Worm (Caenorhabditis elegans) whole organism, young adult: ENCODE results near the gene srx-8.

Source experiments
- B0019.2 ChIP-seq: fragments of 200-800 bp; sonication (Bioruptor generic); conservative IDR thresholded peaks from 2 replicates; pipeline ENCODE4 v1.3.6; 2022; ENCODE audit warnings: missing genetic modification reagents, missing genetic modification characterization, missing compliant biosample characterization
- B0035.1 ChIP-seq: sonication (generic microtip); optimal IDR thresholded peaks from 2 replicates; lab custom pipeline; 2016; ENCODE audit warnings: missing genetic modification characterization, mild to moderate bottlenecking, missing compliant biosample characterization, missing genotype, missing genetic modification reagents
- B0336.3 ChIP-seq: fragments of 200-800 bp; sonication (Bioruptor generic); IDR thresholded peaks from 2 replicates; pipeline ENCODE4 v1.3.6; 2022; ENCODE audit warnings: missing genetic modification characterization, missing compliant biosample characterization
- C17E4.6 ChIP-seq: fragments of 200-800 bp; sonication (Bioruptor generic); IDR thresholded peaks from 2 replicates; pipeline ENCODE4 v1.3.6; 2022; ENCODE audit warnings: missing genetic modification reagents, missing genetic modification characterization, missing compliant biosample characterization
- F22D6.2 ChIP-seq: sonication (generic microtip); optimal IDR thresholded peaks from 2 replicates; lab custom pipeline; 2016; ENCODE audit warnings: mild to moderate bottlenecking, missing genetic modification characterization, missing compliant biosample characterization
- F23B12.7 ChIP-seq: sonication (generic microtip); optimal IDR thresholded peaks from 2 replicates; lab custom pipeline; 2017; ENCODE audit warnings: missing genetic modification characterization, mild to moderate bottlenecking, missing compliant biosample characterization, antibody characterized with exemption, moderate library complexity; ENCODE audit not compliant: insufficient read depth
- K11D2.4 ChIP-seq: fragments of 200-800 bp; sonication (Bioruptor generic); IDR thresholded peaks from 2 replicates; pipeline ENCODE4 v1.3.6; 2022; ENCODE audit warnings: missing genetic modification reagents, missing genetic modification characterization, missing compliant biosample characterization
- Y56A3A.18 ChIP-seq: fragments of 200-800 bp; sonication (Bioruptor generic); IDR thresholded peaks from 2 replicates; pipeline ENCODE4 v1.3.6; 2022; ENCODE audit warnings: missing genetic modification reagents, missing genetic modification characterization, missing compliant biosample characterization
- Y95B8A.8 ChIP-seq: fragments of 200-800 bp; sonication (Bioruptor generic); IDR thresholded peaks from 2 replicates; pipeline ENCODE4 v1.3.6; 2022; ENCODE audit warnings: missing genetic modification reagents, missing genetic modification characterization, missing compliant biosample characterization
- aptf-2 ChIP-seq: fragments of 200-800 bp; sonication (Bioruptor generic); conservative IDR thresholded peaks from 2 replicates; pipeline ENCODE4 v1.3.6; 2022; ENCODE audit warnings: missing genetic modification reagents, missing genetic modification characterization, missing compliant biosample characterization
- attf-5 ChIP-seq: fragments of 200-800 bp; sonication (Bioruptor generic); optimal IDR thresholded peaks from 2 replicates; lab custom pipeline; 2018; ENCODE audit warnings: mild to moderate bottlenecking, missing genetic modification characterization, missing compliant biosample characterization
- bed-1 ChIP-seq: fragments of 200-800 bp; sonication (Bioruptor generic); IDR thresholded peaks from 2 replicates; pipeline ENCODE4 v1.3.6; 2022; ENCODE audit warnings: missing genetic modification reagents, missing genetic modification characterization, missing compliant biosample characterization
- ceh-58 ChIP-seq: fragments of 200-800 bp; sonication (Bioruptor generic); IDR thresholded peaks from 2 replicates; pipeline ENCODE4 v1.3.6; 2022; ENCODE audit warnings: missing genetic modification characterization, missing compliant biosample characterization
- ceh-79 ChIP-seq: sonication (generic microtip); optimal IDR thresholded peaks from 2 replicates; lab custom pipeline; 2017; ENCODE audit warnings: mild to moderate bottlenecking, missing genetic modification characterization, missing compliant biosample characterization
- die-1 ChIP-seq: sonication (generic microtip); optimal IDR thresholded peaks from 2 replicates; lab custom pipeline; 2016; ENCODE audit warnings: missing genotype, mild to moderate bottlenecking, missing genetic modification characterization, missing compliant biosample characterization
- dpff-1 ChIP-seq: sonication (generic microtip); optimal IDR thresholded peaks from 2 replicates; lab custom pipeline; 2017; ENCODE audit warnings: mild to moderate bottlenecking, missing genetic modification characterization, missing compliant biosample characterization
- ets-4 ChIP-seq: fragments of 200-800 bp; sonication (Bioruptor generic); optimal IDR thresholded peaks from 2 replicates; lab custom pipeline; 2018; ENCODE audit warnings: mild to moderate bottlenecking, missing genetic modification characterization, missing compliant biosample characterization
- gei-17 ChIP-seq: fragments of 200-800 bp; sonication (Bioruptor generic); optimal IDR thresholded peaks from 2 replicates; lab custom pipeline; 2018; ENCODE audit warnings: mild to moderate bottlenecking, missing genetic modification characterization, missing compliant biosample characterization
- hlh-12 ChIP-seq: sonication (generic microtip); optimal IDR thresholded peaks from 2 replicates; lab custom pipeline; 2016; ENCODE audit warnings: missing genetic modification characterization, missing compliant biosample characterization
- hrde-1 ChIP-seq: sonication (generic microtip); optimal IDR thresholded peaks from 2 replicates; lab custom pipeline; 2016; ENCODE audit warnings: missing genetic modification characterization, mild to moderate bottlenecking, missing compliant biosample characterization, moderate library complexity, missing genotype, missing genetic modification reagents, borderline replicate concordance
- madf-10 ChIP-seq: sonication (generic microtip); optimal IDR thresholded peaks from 2 replicates; lab custom pipeline; 2016; ENCODE audit warnings: mild to moderate bottlenecking, missing genetic modification characterization, missing compliant biosample characterization
- madf-6 ChIP-seq: fragments of 200-800 bp; sonication (Bioruptor generic); IDR thresholded peaks from 2 replicates; pipeline ENCODE4 v1.3.6; 2022; ENCODE audit warnings: missing genetic modification reagents, missing genetic modification characterization, missing compliant biosample characterization
- mcd-1 ChIP-seq: fragments of 200-800 bp; sonication (Bioruptor generic); IDR thresholded peaks from 2 replicates; pipeline ENCODE4 v1.3.6; 2022; ENCODE audit warnings: missing genetic modification reagents, missing genetic modification characterization, missing compliant biosample characterization
- nfya-1 ChIP-seq: sonication (generic microtip); optimal IDR thresholded peaks from 2 replicates; lab custom pipeline; 2017; ENCODE audit warnings: antibody characterized with exemption, missing compliant biosample characterization, missing genetic modification characterization, borderline replicate concordance; ENCODE audit not compliant: insufficient read depth
- nfya-2 ChIP-seq: fragments of 200-800 bp; sonication (Bioruptor generic); IDR thresholded peaks from 2 replicates; pipeline ENCODE4 v1.3.6; 2022; ENCODE audit warnings: missing genetic modification reagents, missing genetic modification characterization, missing compliant biosample characterization
- nhr-179 ChIP-seq: sonication (generic microtip); optimal IDR thresholded peaks from 2 replicates; lab custom pipeline; 2016; ENCODE audit warnings: mild to moderate bottlenecking, missing genetic modification characterization, missing compliant biosample characterization
- nhr-27 ChIP-seq: fragments of 200-800 bp; sonication (Bioruptor generic); optimal IDR thresholded peaks from 2 replicates; lab custom pipeline; 2018; ENCODE audit warnings: mild to moderate bottlenecking, missing genetic modification characterization, moderate library complexity, missing compliant biosample characterization
- rcor-1 ChIP-seq: fragments of 200-800 bp; sonication (Bioruptor generic); IDR thresholded peaks from 2 replicates; pipeline ENCODE4 v1.3.6; 2022; ENCODE audit warnings: missing genetic modification reagents, missing genetic modification characterization, missing compliant biosample characterization
- sdz-38 ChIP-seq: sonication (generic microtip); optimal IDR thresholded peaks from 2 replicates; lab custom pipeline; 2016; ENCODE audit warnings: missing genotype, missing genetic modification characterization, missing compliant biosample characterization
- sea-2 ChIP-seq: fragments of 200-800 bp; sonication (Bioruptor generic); IDR thresholded peaks from 2 replicates; pipeline ENCODE4 v1.3.6; 2022; ENCODE audit warnings: missing genetic modification characterization, missing compliant biosample characterization
- snpc-4 ChIP-seq, 5 experiments: fragments of 150-350 bp in 1 of 5; sonication (generic microtip) in 4 of 5; optimal IDR thresholded peaks; 2 replicates each; lab custom pipeline; 2014 to 2018; ENCODE audit warnings: missing genetic modification characterization in 5 of 5, missing biosample characterization in 3 of 5, antibody characterized with exemption in 2 of 5, mild to moderate bottlenecking in 2 of 5, missing compliant biosample characterization in 2 of 5, missing genotype in 2 of 5, moderate library complexity in 2 of 5, missing genetic modification reagents in 1 of 5
- sptf-2 ChIP-seq: fragments of 200-800 bp; sonication (Bioruptor generic); optimal IDR thresholded peaks from 2 replicates; lab custom pipeline; 2018; ENCODE audit warnings: mild to moderate bottlenecking, missing genetic modification characterization, missing compliant biosample characterization
- zim-3 ChIP-seq: sonication (generic microtip); optimal IDR thresholded peaks from 2 replicates; lab custom pipeline; 2017; ENCODE audit warnings: mild to moderate bottlenecking, missing genetic modification characterization, moderate library complexity, missing compliant biosample characterization
- ztf-18 ChIP-seq: sonication (generic microtip); optimal IDR thresholded peaks from 2 replicates; lab custom pipeline; 2016; ENCODE audit warnings: missing genotype, mild to moderate bottlenecking, missing genetic modification characterization, missing compliant biosample characterization
- ztf-25 ChIP-seq: fragments of 200-800 bp; sonication (Bioruptor generic); IDR thresholded peaks from 2 replicates; pipeline ENCODE4 v1.3.6; 2022; ENCODE audit warnings: missing genetic modification reagents, missing genetic modification characterization, missing compliant biosample characterization
- ztf-26 ChIP-seq: sonication (generic microtip); optimal IDR thresholded peaks from 2 replicates; lab custom pipeline; 2017; ENCODE audit warnings: missing genetic modification characterization, missing compliant biosample characterization

The srx-8 gene

ce11 chrV:585472-585871, 29.5 kb upstream of the srx-8 start, which contains the start of gene K06H6.2:
Gene K06H6.2, plus strand, starts transcription at chrV:585772.
- no peak for TF ChIP-seq B0336.3 (GFP tag; lab: Robert Waterston, UW)
- no peak for TF ChIP-seq sdz-38 (tag; lab: Kevin White, UChicago)
- TF ChIP-seq B0035.1 = no peak
- TF ChIP-seq F23B12.7 = no peak
- TF ChIP-seq mcd-1 = no peak
- TF ChIP-seq nhr-179 (tag; lab: Kevin White, UChicago) = no peak
- TF ChIP-seq die-1 (tag; lab: Kevin White, UChicago) = no peak
- no peak for TF ChIP-seq bed-1 (GFP tag; lab: Robert Waterston, UW)
- no peak for TF ChIP-seq ztf-26 (tag; lab: Kevin White, UChicago)
- no peak for TF ChIP-seq dpff-1 (tag; lab: Kevin White, UChicago)
- TF ChIP-seq ztf-25 (GFP tag; lab: Robert Waterston, UW) = no peak
- TF ChIP-seq Y95B8A.8 (GFP tag; lab: Robert Waterston, UW) = no peak
- no peak for TF ChIP-seq gei-17 (GFP tag; lab: Kevin White, UChicago)
- TF ChIP-seq hrde-1 (tag; lab: Kevin White, UChicago) = no peak

- TF ChIP-seq aptf-2 (no peak), zim-3 (no peak), madf-10 (no peak), K11D2.4 (GFP tag; lab: Robert Waterston, UW) (no peak), C17E4.6 (no peak), ets-4 (no peak), ztf-18 (tag; lab: Kevin White, UChicago) (no peak), ceh-58 (no peak), rcor-1 (no peak)
These were observed 25.7 kb upstream of the srx-8 start, which contains the start of gene nstp-7 for ce11 chrV:581616-582015. Gene nstp-7, plus strand, starts transcription at chrV:581916.

- TF ChIP-seq B0019.2 (GFP tag; lab: Robert Waterston, UW) = no peak
- TF ChIP-seq nfya-1 (tag; lab: Kevin White, UChicago) = no peak
- TF ChIP-seq sptf-2 (GFP tag; lab: Kevin White, UChicago) = no peak
- no peak for TF ChIP-seq nfya-2 (GFP tag; lab: Robert Waterston, UW)
- TF ChIP-seq nhr-27 (tag; lab: Kevin White, UChicago) = no peak
- TF ChIP-seq madf-6 (GFP tag; lab: Robert Waterston, UW) = no peak
- TF ChIP-seq sea-2 (GFP tag; lab: Robert Waterston, UW) = no peak
- TF ChIP-seq snpc-4 (GFP tag; optimal IDR thresholded peaks at IDR 0.05; lab: Kevin White, UChicago) = no peak
- TF ChIP-seq snpc-4 (tag; optimal IDR thresholded peaks at IDR 0.05; lab: Kevin White, UChicago) = no peak
- TF ChIP-seq ceh-79 (tag; lab: Kevin White, UChicago) = no peak
- no peak for TF ChIP-seq F22D6.2 (tag; lab: Kevin White, UChicago)
- no peak for TF ChIP-seq Y56A3A.18 (GFP tag; lab: Robert Waterston, UW)
- TF ChIP-seq zim-3 = no peak
- no peak for TF ChIP-seq attf-5
- TF ChIP-seq K11D2.4 (GFP tag; lab: Robert Waterston, UW) = no peak
- TF ChIP-seq rcor-1 = no peak
- no peak for TF ChIP-seq hlh-12 (tag; lab: Kevin White, UChicago)
- TF ChIP-seq, all 124 proteins: peak for 0
These were observed 23.0 kb upstream of the srx-8 start, which contains the start of gene K06H6.4 for ce11 chrV:578977-579376. Gene K06H6.4, plus strand, starts transcription at chrV:579277.
